1 fruit fly cellular context compared by ENCODE assay signal in genomic region chr3L:15532368-15533030, dm6.
TF ChIP-seq lines count a peak whose summit lies in the region.

No protein-coding gene starts in this region.

TF ChIP-seq in whole organism, embryonic, 481 proteins besides CTCF, POLR2A, EP300 and RAD21 (continued from another document):
- no peak; the same call in 1 of the 2 replicates for TF ChIP-seq HLH3B (GFP tag; IDR thresholded peaks at IDR 0.05; lab: Robert Waterston, UW)
- TF ChIP-seq CG15479 (GFP tag; optimal IDR thresholded peaks at IDR 0.05; lab: Kevin White, UChicago): no peak
- no peak for TF ChIP-seq CG34376 (GFP tag; optimal IDR thresholded peaks at IDR 0.05; lab: Kevin White, UChicago)
- no peak for TF ChIP-seq odd (GFP tag; optimal IDR thresholded peaks at IDR 0.05; lab: Kevin White, UChicago)
- TF ChIP-seq CG17359 (tag; optimal IDR thresholded peaks at IDR 0.05; lab: Kevin White, UChicago): no peak
- TF ChIP-seq ara (GFP tag; IDR thresholded peaks at IDR 0.05; lab: Robert Waterston, UW): no peak
- no peak for TF ChIP-seq pzg (GFP tag; optimal IDR thresholded peaks at IDR 0.05; lab: Kevin White, UChicago)
- TF ChIP-seq CG9215 (GFP tag; IDR thresholded peaks at IDR 0.05; lab: Robert Waterston, UW): no peak
- 0 out of 2 replicates have a peak, but pooled peaks have one; percentile 15 for TF ChIP-seq Oaz (GFP tag; IDR thresholded peaks at IDR 0.05; lab: Robert Waterston, UW)
- TF ChIP-seq CG18764 (GFP tag; optimal IDR thresholded peaks at IDR 0.05; lab: Kevin White, UChicago): no peak
- no peak for TF ChIP-seq psq (GFP tag; optimal IDR thresholded peaks at IDR 0.05; lab: Kevin White, UChicago)
- no peak for TF ChIP-seq ac (GFP tag; optimal IDR thresholded peaks at IDR 0.05; lab: Kevin White, UChicago)
- TF ChIP-seq MBD-R2 (GFP tag; IDR thresholded peaks at IDR 0.05; lab: Robert Waterston, UW): peak; percentile 16; the same call in 1 of the 2 replicates
- no peak for TF ChIP-seq CrebB (tag; optimal IDR thresholded peaks at IDR 0.05; lab: Kevin White, UChicago)
- peak; percentile 63 for TF ChIP-seq slbo (GFP tag; IDR thresholded peaks at IDR 0.05; lab: Robert Waterston, UW)
- peak; percentile 39 for TF ChIP-seq gem (tag; optimal IDR thresholded peaks at IDR 0.05; lab: Kevin White, UChicago)
- TF ChIP-seq HmgD (GFP tag; optimal IDR thresholded peaks at IDR 0.05; lab: Kevin White, UChicago): no peak
- TF ChIP-seq CG13287 (GFP tag; IDR thresholded peaks at IDR 0.05; lab: Robert Waterston, UW; ENCODE audit: partially characterized antibody): peak; percentile 25; the same call in 1 of the 2 replicates
- peak; percentile 14 for TF ChIP-seq Myb (GFP tag; optimal IDR thresholded peaks at IDR 0.05; lab: Kevin White, UChicago)
- TF ChIP-seq hbn (GFP tag; IDR thresholded peaks at IDR 0.05; lab: Robert Waterston, UW; ENCODE audit: partially characterized antibody): no peak
- no peak for TF ChIP-seq CG11398 (GFP tag; optimal IDR thresholded peaks at IDR 0.05; lab: Kevin White, UChicago)
- TF ChIP-seq Bgb (GFP tag; IDR thresholded peaks at IDR 0.05; lab: Robert Waterston, UW; ENCODE audit: partially characterized antibody): peak; percentile 32; the same call in 1 of the 2 replicates
- TF ChIP-seq CG31224 (GFP tag; IDR thresholded peaks at IDR 0.05; lab: Robert Waterston, UW): no peak
- peak; percentile 53 for TF ChIP-seq CG18599 (GFP tag; optimal IDR thresholded peaks at IDR 0.05; lab: Kevin White, UChicago)
- no peak for TF ChIP-seq Mad (GFP tag; optimal IDR thresholded peaks at IDR 0.05; lab: Kevin White, UChicago)
- TF ChIP-seq tna (GFP tag; IDR thresholded peaks at IDR 0.05; lab: Robert Waterston, UW; ENCODE audit: partially characterized antibody): no peak
- no peak for TF ChIP-seq CG2120 (GFP tag; optimal IDR thresholded peaks at IDR 0.05; lab: Kevin White, UChicago)
- TF ChIP-seq tap (tag; optimal IDR thresholded peaks at IDR 0.05; lab: Kevin White, UChicago): no peak
- peak; percentile 1 for TF ChIP-seq CG6654 (GFP tag; optimal IDR thresholded peaks at IDR 0.05; lab: Kevin White, UChicago)
- TF ChIP-seq ham (GFP tag; IDR thresholded peaks at IDR 0.05; lab: Robert Waterston, UW): no peak
- TF ChIP-seq CG11696 (GFP tag; IDR thresholded peaks at IDR 0.05; lab: Robert Waterston, UW): no peak
- 0 out of 2 replicates have a peak, but pooled peaks have one; percentile 23 for TF ChIP-seq dimm (GFP tag; IDR thresholded peaks at IDR 0.05; lab: Robert Waterston, UW)
- peak; percentile 44 for TF ChIP-seq CG4820 (GFP tag; optimal IDR thresholded peaks at IDR 0.05; lab: Kevin White, UChicago)
- TF ChIP-seq disco-r (GFP tag; optimal IDR thresholded peaks at IDR 0.05; lab: Kevin White, UChicago): no peak
- TF ChIP-seq Ssrp (tag; optimal IDR thresholded peaks at IDR 0.05; lab: Kevin White, UChicago): no peak
- TF ChIP-seq Max (GFP tag; optimal IDR thresholded peaks at IDR 0.05; lab: Kevin White, UChicago): peak; percentile 27
- TF ChIP-seq dati (GFP tag; IDR thresholded peaks at IDR 0.05; lab: Robert Waterston, UW): no peak
- TF ChIP-seq CG12104 (GFP tag; optimal IDR thresholded peaks at IDR 0.05; lab: Kevin White, UChicago): peak; percentile 63
- no peak for TF ChIP-seq ken (GFP tag; IDR thresholded peaks at IDR 0.05; lab: Robert Waterston, UW)
- no peak for TF ChIP-seq da (GFP tag; optimal IDR thresholded peaks at IDR 0.05; lab: Kevin White, UChicago)
- peak; percentile 16 for TF ChIP-seq nmo (GFP tag; optimal IDR thresholded peaks at IDR 0.05; lab: Kevin White, UChicago)
- TF ChIP-seq tio (GFP tag; optimal IDR thresholded peaks at IDR 0.05; lab: Kevin White, UChicago): peak; percentile 46
- peak; percentile 54 for TF ChIP-seq ttk (GFP tag; IDR thresholded peaks at IDR 0.05; lab: Robert Waterston, UW)
- TF ChIP-seq dmrt11E (tag; optimal IDR thresholded peaks at IDR 0.05; lab: Kevin White, UChicago): no peak
- TF ChIP-seq tx (GFP tag; optimal IDR thresholded peaks at IDR 0.05; lab: Kevin White, UChicago): no peak
- no peak for TF ChIP-seq ERR (GFP tag; optimal IDR thresholded peaks at IDR 0.05; lab: Kevin White, UChicago)
- TF ChIP-seq dysf (GFP tag; IDR thresholded peaks at IDR 0.05; lab: Robert Waterston, UW): peak; percentile 68
- no peak for TF ChIP-seq Hr39 (optimal IDR thresholded peaks at IDR 0.05; lab: Kevin White, UChicago)
- TF ChIP-seq cwo (GFP tag; optimal IDR thresholded peaks at IDR 0.05; lab: Kevin White, UChicago): peak; percentile 34
- TF ChIP-seq pros (GFP tag; optimal IDR thresholded peaks at IDR 0.05; lab: Kevin White, UChicago): peak; percentile 61
- TF ChIP-seq CG13424 (tag; optimal IDR thresholded peaks at IDR 0.05; lab: Kevin White, UChicago): no peak
- TF ChIP-seq CG30403 (GFP tag; optimal IDR thresholded peaks at IDR 0.05; lab: Kevin White, UChicago): peak; percentile 32
- TF ChIP-seq hkb (optimal IDR thresholded peaks at IDR 0.05; lab: Kevin White, UChicago): no peak
- TF ChIP-seq hkb (GFP tag; IDR thresholded peaks at IDR 0.05; lab: Robert Waterston, UW): peak; percentile 15; the same call in 1 of the 2 replicates
- TF ChIP-seq CG3726 (GFP tag; IDR thresholded peaks at IDR 0.05; lab: Robert Waterston, UW): 0 out of 3 replicates have a peak, but pooled peaks have one; percentile 11
- no peak for TF ChIP-seq CG13123 (GFP tag; optimal IDR thresholded peaks at IDR 0.05; lab: Kevin White, UChicago)
- no peak for TF ChIP-seq Bteb2 (GFP tag; optimal IDR thresholded peaks at IDR 0.05; lab: Kevin White, UChicago)
- TF ChIP-seq CG11504 (tag; optimal IDR thresholded peaks at IDR 0.05; lab: Kevin White, UChicago): peak; percentile 76
- 0 out of 2 replicates have a peak, but pooled peaks have one; percentile 5 for TF ChIP-seq wdn (GFP tag; IDR thresholded peaks at IDR 0.05; lab: Robert Waterston, UW)
- TF ChIP-seq cad (GFP tag; optimal IDR thresholded peaks at IDR 0.05; lab: Kevin White, UChicago): no peak
- no peak for TF ChIP-seq en (GFP tag; optimal IDR thresholded peaks at IDR 0.05; lab: Kevin White, UChicago)
- no peak for TF ChIP-seq CG10543 (GFP tag; optimal IDR thresholded peaks at IDR 0.05; lab: Kevin White, UChicago)
- no peak for TF ChIP-seq Stat92E (GFP tag; optimal IDR thresholded peaks at IDR 0.05; lab: Kevin White, UChicago)
- TF ChIP-seq CG3281 (GFP tag; optimal IDR thresholded peaks at IDR 0.05; lab: Kevin White, UChicago): peak; percentile 11
- no peak for TF ChIP-seq gro (GFP tag; optimal IDR thresholded peaks at IDR 0.05; lab: Kevin White, UChicago)
- no peak for TF ChIP-seq Lim3 (GFP tag; IDR thresholded peaks at IDR 0.05; lab: Robert Waterston, UW)
- TF ChIP-seq CG17328 (GFP tag; IDR thresholded peaks at IDR 0.05; lab: Robert Waterston, UW): peak; percentile 34; the same call in 1 of the 2 replicates
- no peak for TF ChIP-seq CG4282 (GFP tag; optimal IDR thresholded peaks at IDR 0.05; lab: Kevin White, UChicago)
- no peak for TF ChIP-seq ro (GFP tag; IDR thresholded peaks at IDR 0.05; lab: Robert Waterston, UW)
- peak; percentile 71 for TF ChIP-seq Ptx1 (GFP tag; IDR thresholded peaks at IDR 0.05; lab: Robert Waterston, UW)
- TF ChIP-seq nom (GFP tag; optimal IDR thresholded peaks at IDR 0.05; lab: Kevin White, UChicago): peak; percentile 34
- no peak for TF ChIP-seq Hmx (GFP tag; optimal IDR thresholded peaks at IDR 0.05; lab: Kevin White, UChicago)
- TF ChIP-seq Asciz (GFP tag; optimal IDR thresholded peaks at IDR 0.05; lab: Kevin White, UChicago): peak; percentile 6
- TF ChIP-seq Sox100B (GFP tag; optimal IDR thresholded peaks at IDR 0.05; lab: Kevin White, UChicago): peak; percentile 78
- peak; percentile 29; the same call in 1 of the 2 replicates for TF ChIP-seq CG1024 (GFP tag; IDR thresholded peaks at IDR 0.05; lab: Robert Waterston, UW)
- no peak for TF ChIP-seq bab2 (GFP tag; optimal IDR thresholded peaks at IDR 0.05; lab: Kevin White, UChicago)
- TF ChIP-seq ewg (GFP tag; optimal IDR thresholded peaks at IDR 0.05; lab: Kevin White, UChicago): no peak
- no peak for TF ChIP-seq Bdp1 (GFP tag; optimal IDR thresholded peaks at IDR 0.05; lab: Kevin White, UChicago)
- peak; percentile 79 for TF ChIP-seq CG18262 (tag; optimal IDR thresholded peaks at IDR 0.05; lab: Kevin White, UChicago)
- TF ChIP-seq Side (GFP tag; optimal IDR thresholded peaks at IDR 0.05; lab: Kevin White, UChicago): peak; percentile 33
- no peak for TF ChIP-seq luna (GFP tag; optimal IDR thresholded peaks at IDR 0.05; lab: Kevin White, UChicago)
- peak; percentile 39 for TF ChIP-seq lab (GFP tag; optimal IDR thresholded peaks at IDR 0.05; lab: Kevin White, UChicago)
- no peak for TF ChIP-seq MTF-1 (GFP tag; optimal IDR thresholded peaks at IDR 0.05; lab: Kevin White, UChicago; ENCODE audit: borderline replicate concordance)
- no peak for TF ChIP-seq Vsx1 (GFP tag; optimal IDR thresholded peaks at IDR 0.05; lab: Kevin White, UChicago)
- no peak for TF ChIP-seq ash1 (GFP tag; optimal IDR thresholded peaks at IDR 0.05; lab: Kevin White, UChicago)
- no peak for TF ChIP-seq CG3995 (GFP tag; optimal IDR thresholded peaks at IDR 0.05; lab: Kevin White, UChicago)
- TF ChIP-seq fru (optimal IDR thresholded peaks at IDR 0.05; lab: Kevin White, UChicago): no peak
- no peak for TF ChIP-seq CG16863 (GFP tag; optimal IDR thresholded peaks at IDR 0.05; lab: Kevin White, UChicago)
- TF ChIP-seq CG6683 (GFP tag; optimal IDR thresholded peaks at IDR 0.05; lab: Kevin White, UChicago): no peak
- TF ChIP-seq CG2889 (GFP tag; IDR thresholded peaks at IDR 0.05; lab: Robert Waterston, UW): no peak
- no peak for TF ChIP-seq CG30431 (GFP tag; optimal IDR thresholded peaks at IDR 0.05; lab: Kevin White, UChicago)
- TF ChIP-seq CG1832 (GFP tag; optimal IDR thresholded peaks at IDR 0.05; lab: Kevin White, UChicago): no peak
- no peak for TF ChIP-seq sima (GFP tag; optimal IDR thresholded peaks at IDR 0.05; lab: Kevin White, UChicago)
- TF ChIP-seq slp2 (GFP tag; optimal IDR thresholded peaks at IDR 0.05; lab: Kevin White, UChicago): peak; percentile 15
- TF ChIP-seq CG15601 (tag; optimal IDR thresholded peaks at IDR 0.05; lab: Kevin White, UChicago): no peak
- TF ChIP-seq E2f2 (GFP tag; IDR thresholded peaks at IDR 0.05; lab: Robert Waterston, UW): no peak
- TF ChIP-seq az2 (GFP tag; optimal IDR thresholded peaks at IDR 0.05; lab: Kevin White, UChicago): peak; percentile 16
- no peak for TF ChIP-seq HHEX (GFP tag; optimal IDR thresholded peaks at IDR 0.05; lab: Kevin White, UChicago)
- no peak for TF ChIP-seq CG6765 (GFP tag; optimal IDR thresholded peaks at IDR 0.05; lab: Kevin White, UChicago)
- no peak for TF ChIP-seq E2f1 (GFP tag; IDR thresholded peaks at IDR 0.05; lab: Robert Waterston, UW)
- no peak for TF ChIP-seq CG17802 (tag; optimal IDR thresholded peaks at IDR 0.05; lab: Kevin White, UChicago)
- peak; percentile 53; the same call in 1 of the 2 replicates for TF ChIP-seq Nf-YA (GFP tag; IDR thresholded peaks at IDR 0.05; lab: Robert Waterston, UW)
- no peak for TF ChIP-seq Dek (tag; optimal IDR thresholded peaks at IDR 0.05; lab: Kevin White, UChicago)
- no peak for TF ChIP-seq CG12391 (tag; optimal IDR thresholded peaks at IDR 0.05; lab: Kevin White, UChicago)
